Worm (Caenorhabditis elegans) whole organism, L4 larva: Measurements from ENCODE around the gene pik-1.

Experiments
- F49E8.2 ChIP-seq: sonication (generic microtip); optimal IDR thresholded peaks from 2 replicates; lab custom pipeline; 2016; ENCODE audit warnings: missing compliant biosample characterization, mild to moderate bottlenecking, missing genetic modification characterization, borderline replicate concordance
- fkh-10 ChIP-seq: fragments of 150-350 bp; optimal IDR thresholded peaks from 2 replicates; lab custom pipeline; 2014; ENCODE audit warnings: missing biosample characterization, missing genetic modification reagents, missing genetic modification characterization
- hmg-1.1 ChIP-seq: fragments of 200-800 bp; sonication (Bioruptor generic); IDR thresholded peaks from 2 replicates; pipeline ENCODE4 v1.3.6; 2022; ENCODE audit warnings: missing genetic modification reagents, missing genetic modification characterization, missing compliant biosample characterization
- nhr-76 ChIP-seq: fragments of 150-350 bp; optimal IDR thresholded peaks from 2 replicates; lab custom pipeline; 2014; ENCODE audit warnings: missing biosample characterization, missing genetic modification characterization
- saeg-2 ChIP-seq: fragments of 200-800 bp; sonication (Bioruptor generic); IDR thresholded peaks from 2 replicates; pipeline ENCODE4 v1.3.6; 2022; ENCODE audit warnings: missing genetic modification reagents, missing genetic modification characterization, missing compliant biosample characterization
- unc-39 ChIP-seq: sonication (generic microtip); optimal IDR thresholded peaks from 2 replicates; lab custom pipeline; 2017; ENCODE audit warnings: missing biosample characterization, missing genetic modification characterization
- unc-62 ChIP-seq, 3 experiments: fragments of 150-350 bp in 1 of 3; sonication (generic microtip); optimal IDR thresholded peaks in 2 of 3; peaks in 1 of 3; 1 replicate in 1 of 3; 2 replicates in 2 of 3; lab custom pipeline; 2014 to 2017; ENCODE audit warnings: missing biosample characterization in 3 of 3, missing genetic modification characterization in 3 of 3, missing genetic modification reagents in 3 of 3, missing genotype in 1 of 3

ce11 chrIV:13415739-13416271 lies at the start of gene pik-1, which contains the start of gene aptf-2:
- TF ChIP-seq unc-39 (no peak), saeg-2 (GFP tag; lab: Robert Waterston, UW) (no peak), hmg-1.1 (GFP tag; lab: Robert Waterston, UW) (no peak), fkh-10 (GFP tag; lab: Kevin White, UChicago) (no peak), nhr-76 (tag; lab: Kevin White, UChicago) (no peak), unc-62 (GFP tag; optimal IDR thresholded peaks at IDR 0.05 in 1 of 2; lab: Kevin White, UChicago) (no peak), unc-62 (tag; optimal IDR thresholded peaks at IDR 0.05; lab: Kevin White, UChicago) (no peak), F49E8.2 (tag; lab: Kevin White, UChicago) (no peak)
